Worm (Caenorhabditis elegans) whole organism, dauer: ENCODE results near the gene M110.8.

ENCODE experiments used
- unc-62 ChIP-seq: sonication (generic microtip); optimal IDR thresholded peaks from 2 replicates; lab custom pipeline; 2017; ENCODE audit warnings: missing biosample characterization, missing genetic modification reagents, missing genetic modification characterization

The M110.8 gene

DNA sequence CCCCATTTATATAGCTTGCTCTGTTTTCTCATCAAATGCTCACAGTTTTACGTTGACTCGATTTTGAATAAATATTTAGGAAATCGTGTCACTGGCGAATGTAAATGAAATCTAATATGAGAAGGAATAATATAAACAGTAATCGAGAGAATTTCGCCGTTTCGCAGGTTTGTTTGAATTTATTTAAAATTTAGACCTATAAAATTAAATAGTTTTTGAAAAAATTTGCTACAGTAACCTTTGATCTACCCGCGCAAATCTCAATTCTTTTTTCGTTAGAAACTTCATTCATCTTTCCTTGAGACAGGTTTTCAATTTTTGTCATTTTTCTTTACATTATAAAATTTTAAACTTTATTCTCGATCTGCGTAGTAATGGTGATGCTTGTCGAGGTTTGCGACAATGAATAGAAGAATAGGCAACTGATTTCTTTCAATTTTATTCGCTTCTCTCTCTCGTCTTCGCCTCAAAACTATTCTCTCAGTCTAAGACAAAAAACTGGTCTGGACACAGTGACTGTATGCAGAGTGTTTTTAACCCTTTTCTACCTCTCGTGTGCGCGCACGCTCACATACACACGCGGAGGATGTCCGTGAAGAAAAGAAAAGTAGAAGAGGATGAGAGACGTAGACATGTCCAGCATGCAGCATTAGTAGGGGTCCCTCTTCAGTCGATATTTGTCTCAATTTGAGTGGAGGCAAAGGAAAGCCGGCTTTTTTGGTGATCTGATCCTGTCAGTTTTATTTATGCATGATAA lies 13.1 kb upstream of the M110.8 start, which contains the start of gene dab-1:
TSS of gene dab-1 (plus strand) at position 78 of the 757 bp plus-strand sequence.
- no peak for TF ChIP-seq unc-62

- TF ChIP-seq unc-62 = no peak
Observed at ce11 chrII:8220267-8220666, 10.9 kb upstream of the M110.8 start.

DNA sequence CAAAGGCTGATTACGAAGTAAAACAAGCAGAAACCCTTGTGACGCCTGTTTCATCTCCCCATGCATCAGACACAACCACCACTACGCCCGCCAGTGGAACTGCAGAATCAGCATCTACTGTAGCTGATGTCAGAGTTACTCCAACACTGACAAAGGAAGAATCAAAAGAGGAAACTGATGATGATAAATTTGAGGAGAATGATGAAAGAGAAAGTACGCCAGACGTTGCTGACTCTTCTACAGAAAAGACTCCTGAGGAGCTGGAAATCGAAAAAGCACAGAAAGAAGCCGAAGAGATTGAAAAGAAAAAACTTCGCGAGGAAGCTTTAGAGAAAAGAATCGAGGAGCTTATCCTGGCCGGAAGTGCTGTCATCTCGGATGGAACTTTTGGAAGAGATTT lies 8.9 kb upstream of the M110.8 start:
- no peak for TF ChIP-seq unc-62

DNA sequence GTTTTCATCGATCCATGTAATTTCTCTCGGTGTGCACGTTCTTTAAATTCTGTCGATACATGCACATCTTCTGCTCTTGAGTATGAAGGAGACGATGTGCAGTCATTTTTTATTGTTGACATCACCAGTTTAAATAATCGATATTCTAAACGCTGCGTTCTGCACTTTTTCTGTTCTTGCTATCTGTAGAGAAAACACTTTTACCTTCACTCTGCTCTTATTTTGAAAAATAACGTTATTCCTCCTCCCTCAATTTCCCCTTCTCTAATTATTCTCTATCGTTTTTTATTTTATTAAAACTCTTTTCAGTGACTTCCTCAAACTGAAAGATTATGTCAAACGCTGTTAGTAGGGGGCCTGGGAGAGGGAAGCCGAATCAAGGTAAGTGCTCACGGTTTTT lies 7.5 kb upstream of the M110.8 start, which contains the start of gene ifg-1:
TSS of gene ifg-1 (plus strand) at position 301 of the 400 bp plus-strand sequence.
- no peak for TF ChIP-seq unc-62

- no peak for TF ChIP-seq unc-62
Observed at ce11 chrII:8216433-8216832, 7.1 kb upstream of the M110.8 start, which contains the start of gene M110.3. Gene M110.3 (minus strand): TSS chrII:8216616.

DNA sequence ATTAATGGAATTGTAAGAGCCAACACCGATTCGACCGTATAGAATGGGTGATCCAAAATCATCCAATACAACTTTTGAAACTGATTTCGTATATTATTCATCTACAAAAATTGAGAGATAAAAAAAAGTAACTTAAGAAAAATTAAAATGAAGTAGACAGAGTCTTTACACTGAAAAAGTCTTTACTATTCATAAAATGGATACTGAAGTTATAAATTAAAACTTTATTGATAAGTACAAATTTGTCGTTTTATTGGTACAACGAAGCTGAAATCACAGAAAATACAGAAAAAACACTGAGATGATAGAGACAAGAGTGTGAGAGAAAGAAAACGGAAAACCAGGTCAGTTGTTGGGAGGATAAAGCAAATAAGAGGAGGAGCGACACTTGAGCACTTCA lies 5.0 kb upstream of the M110.8 start, which contains the start of gene M110.10:
TSS of gene M110.10 (minus strand) at position 101 of the 400 bp plus-strand sequence.
- TF ChIP-seq unc-62 = no peak

DNA sequence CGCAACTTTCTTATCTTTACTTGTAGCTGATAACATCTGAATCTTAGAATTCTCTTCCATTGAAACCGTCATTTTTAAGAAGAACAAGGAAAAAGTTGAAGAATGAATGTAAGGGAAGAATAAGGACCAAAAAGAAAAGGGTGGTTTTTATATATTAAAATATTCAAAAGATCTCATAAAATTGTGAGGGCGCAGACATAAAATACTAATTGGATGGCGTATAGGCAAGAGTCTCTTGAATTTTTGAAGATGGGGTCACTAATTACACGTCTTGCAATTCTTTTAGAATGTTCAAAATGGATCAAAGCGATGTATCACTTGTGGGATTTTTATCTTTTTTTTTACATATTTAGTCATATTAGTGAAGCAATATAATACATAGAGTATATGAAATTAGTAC lies 3.3 kb upstream of the M110.8 start, which contains the start of gene twk-3:
TSS of gene twk-3 (minus strand) at position 101 of the 400 bp plus-strand sequence.
- TF ChIP-seq unc-62 = no peak

ce11 chrII:8205612-8206011 lies 3.8 kb downstream of the M110.8 start:
- TF ChIP-seq unc-62 = no peak

ce11 chrII:8204039-8204438 lies 5.3 kb downstream of the M110.8 start, which contains the start of gene col-76:
Gene col-76 (plus strand): TSS chrII:8204339.
- no peak for TF ChIP-seq unc-62

DNA sequence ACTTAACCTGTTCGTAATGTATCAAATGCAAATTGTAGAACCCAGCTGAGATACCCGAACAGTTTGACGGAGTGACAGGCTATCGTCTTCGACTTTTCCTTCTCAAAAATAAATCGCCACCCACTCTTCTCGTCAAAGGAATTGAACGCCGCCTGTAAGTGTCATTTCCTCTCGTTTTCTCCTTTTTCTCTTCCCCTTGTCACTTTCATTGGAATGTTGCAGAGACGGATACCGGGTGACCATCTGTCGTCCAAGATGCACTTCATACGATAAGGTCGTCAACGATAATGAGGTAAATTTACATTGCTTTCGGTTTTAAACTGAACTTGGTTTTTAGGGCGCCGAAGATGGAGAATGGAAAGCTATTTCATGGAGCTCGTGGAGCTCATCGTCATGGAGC lies 9.6 kb downstream of the M110.8 start:
- TF ChIP-seq unc-62 = no peak

DNA sequence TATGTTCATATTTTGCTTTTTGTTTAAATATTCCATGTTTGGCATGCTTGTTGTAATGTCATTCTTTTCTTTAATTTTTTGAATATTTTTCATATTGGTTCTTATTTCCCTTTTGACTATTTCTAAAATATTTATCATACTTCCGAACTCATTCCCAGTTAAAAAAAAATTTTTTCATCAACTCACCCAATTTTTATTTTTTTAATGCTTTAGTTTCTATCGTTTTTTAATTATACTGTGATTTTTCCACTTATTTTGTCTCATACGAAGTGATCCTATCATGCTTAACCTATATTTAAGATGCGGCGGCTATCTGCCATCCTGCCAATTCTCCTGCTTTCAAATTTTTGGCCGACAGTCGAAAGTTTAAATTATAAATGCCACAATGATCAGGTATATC lies 10.9 kb downstream of the M110.8 start, which contains the start of gene qua-1:
TSS of gene qua-1 (plus strand) at position 301 of the 400 bp plus-strand sequence.
- TF ChIP-seq unc-62 = no peak

DNA sequence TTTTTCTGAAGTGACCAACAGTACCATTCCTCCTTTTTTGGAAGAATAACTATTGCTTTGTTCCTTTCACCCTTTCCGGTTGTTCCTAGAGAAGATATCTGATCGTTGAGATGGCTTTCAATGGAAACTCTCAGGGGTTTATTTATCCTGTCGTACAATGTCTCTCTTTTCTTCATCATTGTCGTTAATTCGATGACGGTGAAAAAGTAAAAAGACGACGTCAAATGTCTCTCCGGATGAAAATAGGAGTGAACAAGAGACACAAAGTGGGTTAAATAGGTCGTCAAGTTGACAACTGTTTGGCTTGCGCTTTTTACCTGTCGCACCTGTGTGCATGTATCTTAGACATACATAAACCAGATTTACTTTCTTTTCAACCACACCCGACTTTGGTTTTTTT lies 15.5 kb downstream of the M110.8 start:
- TF ChIP-seq unc-62 = no peak

- TF ChIP-seq unc-62 = no peak
Observed at ce11 chrII:8193126-8193525, 16.2 kb downstream of the M110.8 start, which contains the start of gene T05C12.9. Gene T05C12.9 (minus strand): TSS chrII:8193226.

- no peak for TF ChIP-seq unc-62
Observed at ce11 chrII:8190455-8190854, 18.9 kb downstream of the M110.8 start, which contains the start of gene T05C12.8. Gene T05C12.8 (minus strand): TSS chrII:8190555.

DNA sequence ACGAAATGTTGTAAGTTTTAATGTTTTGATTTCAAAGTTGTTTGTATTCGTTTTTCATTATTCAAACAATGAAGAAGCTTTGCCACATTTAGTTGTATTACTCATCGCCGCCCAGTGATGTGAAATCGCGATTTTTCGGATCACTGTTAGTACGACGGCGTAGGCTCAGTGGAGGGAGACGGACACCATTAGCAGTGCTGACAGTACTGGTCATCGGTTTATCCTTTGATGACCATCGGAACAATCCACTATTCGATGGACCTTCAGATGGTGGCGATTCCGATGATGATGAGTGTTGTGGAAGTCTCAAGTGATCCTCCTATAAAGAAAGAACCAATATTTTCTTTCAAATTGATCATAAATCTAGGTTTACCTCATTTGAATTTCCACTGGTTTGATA lies 21.9 kb downstream of the M110.8 start:
- TF ChIP-seq unc-62 = no peak

ce11 chrII:8185016-8185493 lies 24.3 kb downstream of the M110.8 start, which contains the start of the genes mig-5 and cct-1:
Gene mig-5 (minus strand): TSS chrII:8185023.
Gene cct-1 (plus strand): TSS chrII:8185443.
- TF ChIP-seq unc-62 = no peak

ce11 chrII:8181437-8181836 lies 27.9 kb downstream of the M110.8 start, which contains the start of gene dylt-3:
Gene dylt-3 (plus strand): TSS chrII:8181737.
- no peak for TF ChIP-seq unc-62

- TF ChIP-seq unc-62 = no peak
Observed at ce11 chrII:8180281-8180680, 29.1 kb downstream of the M110.8 start, which contains the start of gene T05C12.4. Gene T05C12.4 (minus strand): TSS chrII:8180381.
